Worm (Caenorhabditis elegans): ENCODE data around the gene C33G3.6.

Gene C33G3.6

ce11 chrX:14030524-14030923 lies 53.6 kb downstream of the C33G3.6 start:
- TF ChIP-seq nhr-80 (tag; optimal IDR thresholded peaks at IDR 0.05) = peak; percentile 21
- TF ChIP-seq madf-8 (GFP tag; conservative IDR thresholded peaks at IDR 0.05) = no peak

ce11 chrX:14029872-14030271 lies 54.3 kb downstream of the C33G3.6 start:
- TF ChIP-seq tbx-9 (tag; optimal IDR thresholded peaks at IDR 0.05; ENCODE audit: borderline replicate concordance) (no peak), lsy-27 (tag; optimal IDR thresholded peaks at IDR 0.05; ENCODE audit: borderline replicate concordance, insufficient read depth) (no peak), egrh-3 (GFP tag; IDR thresholded peaks at IDR 0.05) (no peak), rcor-1 (GFP tag; IDR thresholded peaks at IDR 0.05) (no peak), unc-130 (GFP tag; optimal IDR thresholded peaks at IDR 0.05) (no peak), xnd-1 (tag; optimal IDR thresholded peaks at IDR 0.05) (no peak), pbrm-1 (GFP tag; IDR thresholded peaks at IDR 0.05) (no peak), zfh-2 (GFP tag; conservative IDR thresholded peaks at IDR 0.05) (no peak), mel-28 (tag; optimal IDR thresholded peaks at IDR 0.05; ENCODE audit: borderline replicate concordance) (no peak)
